Worm (Caenorhabditis elegans): ENCODE data around the gene vig-1.

DNA sequence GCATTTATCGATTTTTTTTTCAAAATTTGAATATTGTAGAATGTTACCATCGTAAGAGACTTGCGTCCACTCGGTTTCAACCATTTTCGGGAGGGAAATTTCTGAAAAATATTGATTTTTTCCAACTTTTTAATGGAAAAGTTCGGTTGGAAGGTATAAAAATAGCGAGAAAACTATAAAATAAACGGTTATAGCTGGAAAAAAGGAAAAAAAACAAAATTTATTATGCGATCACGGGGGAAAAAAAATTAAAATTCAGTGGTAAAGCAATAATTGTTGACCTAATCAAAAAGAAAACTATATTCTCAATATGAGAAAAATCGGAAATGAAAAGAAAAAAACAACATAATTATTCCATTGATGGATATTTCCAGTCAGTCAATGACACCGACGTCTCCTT, 14.8 kb upstream of the vig-1 start, which contains the start of gene emc-2:
- peak in 1 of 2 experiments; percentile 25 for TF ChIP-seq unc-62 (GFP tag; optimal IDR thresholded peaks at IDR 0.05 in 1 of 2)
- no peak for TF ChIP-seq unc-62 (tag; optimal IDR thresholded peaks at IDR 0.05)
- no peak for TF ChIP-seq skn-1 (tag; optimal IDR thresholded peaks at IDR 0.05)
- no peak for TF ChIP-seq dpl-1 (GFP tag; optimal IDR thresholded peaks at IDR 0.05)
- no peak for TF ChIP-seq ceh-20 (GFP tag; IDR thresholded peaks at IDR 0.05)
- TF ChIP-seq fkh-10 (GFP tag; optimal IDR thresholded peaks at IDR 0.05) = no peak
- TF ChIP-seq nhr-237 (tag; optimal IDR thresholded peaks at IDR 0.05) = no peak

Data from whole organism, L4 larva.